Worm (Caenorhabditis elegans) whole organism, young adult: Measurements from ENCODE around the gene acr-12.

ENCODE experiments used
- K12H6.12 ChIP-seq: fragments of 200-800 bp; sonication (Bioruptor generic); optimal IDR thresholded peaks from 2 replicates; lab custom pipeline; 2018; ENCODE audit warnings: mild to moderate bottlenecking, missing genetic modification characterization, missing compliant biosample characterization
- ama-1 ChIP-seq, 3 experiments: fragments of 150-350 bp in 1 of 3; sonication (generic microtip) in 2 of 3; optimal IDR thresholded peaks; 2 replicates each; lab custom pipeline; 2014 to 2018; ENCODE audit warnings: missing biosample characterization in 2 of 3, missing genetic modification characterization in 2 of 3, missing genetic modification reagents in 2 of 3
- attf-3 ChIP-seq: fragments of 200-800 bp; sonication (Bioruptor generic); conservative IDR thresholded peaks from 2 replicates; pipeline ENCODE4 v1.3.6; 2022; ENCODE audit warnings: missing genetic modification reagents, missing genetic modification characterization, missing compliant biosample characterization
- attf-5 ChIP-seq: fragments of 200-800 bp; sonication (Bioruptor generic); optimal IDR thresholded peaks from 2 replicates; lab custom pipeline; 2018; ENCODE audit warnings: mild to moderate bottlenecking, missing genetic modification characterization, missing compliant biosample characterization
- hmg-20 ChIP-seq: fragments of 200-800 bp; sonication (Bioruptor generic); IDR thresholded peaks from 2 replicates; pipeline ENCODE4 v1.3.6; 2022; ENCODE audit warnings: missing genetic modification reagents, missing genetic modification characterization, missing compliant biosample characterization
- let-526 ChIP-seq: fragments of 200-800 bp; sonication (Bioruptor generic); IDR thresholded peaks from 2 replicates; pipeline ENCODE4 v1.3.6; 2022; ENCODE audit warnings: missing genetic modification reagents, missing genetic modification characterization, missing compliant biosample characterization
- nhr-90 ChIP-seq: sonication (generic microtip); optimal IDR thresholded peaks from 2 replicates; lab custom pipeline; 2016; ENCODE audit warnings: missing genotype, mild to moderate bottlenecking, missing genetic modification characterization, missing compliant biosample characterization
- tbp1 ChIP-seq: fragments of 200-800 bp; sonication (Bioruptor generic); optimal IDR thresholded peaks from 2 replicates; lab custom pipeline; 2018; ENCODE audit warnings: mild to moderate bottlenecking, missing genetic modification characterization, missing compliant biosample characterization
- unc-130 ChIP-seq: sonication (generic microtip); optimal IDR thresholded peaks from 2 replicates; lab custom pipeline; 2016; ENCODE audit warnings: missing genetic modification reagents, missing genetic modification characterization, missing compliant biosample characterization
- unc-62 ChIP-seq: fragments of 150-350 bp; optimal IDR thresholded peaks from 2 replicates; lab custom pipeline; 2014; ENCODE audit warnings: missing biosample characterization, missing genetic modification reagents, missing genetic modification characterization
- ztf-18 ChIP-seq: sonication (generic microtip); optimal IDR thresholded peaks from 2 replicates; lab custom pipeline; 2016; ENCODE audit warnings: missing genotype, mild to moderate bottlenecking, missing genetic modification characterization, missing compliant biosample characterization
- ztf-3 ChIP-seq: fragments of 200-800 bp; sonication (Bioruptor generic); optimal IDR thresholded peaks from 2 replicates; lab custom pipeline; 2018; ENCODE audit warnings: mild to moderate bottlenecking, missing genetic modification characterization, missing compliant biosample characterization
- ztf-6 ChIP-seq: fragments of 200-800 bp; sonication (Bioruptor generic); IDR thresholded peaks from 2 replicates; pipeline ENCODE4 v1.3.6; 2022; ENCODE audit warnings: missing genetic modification reagents, missing genetic modification characterization, missing compliant biosample characterization

DNA sequence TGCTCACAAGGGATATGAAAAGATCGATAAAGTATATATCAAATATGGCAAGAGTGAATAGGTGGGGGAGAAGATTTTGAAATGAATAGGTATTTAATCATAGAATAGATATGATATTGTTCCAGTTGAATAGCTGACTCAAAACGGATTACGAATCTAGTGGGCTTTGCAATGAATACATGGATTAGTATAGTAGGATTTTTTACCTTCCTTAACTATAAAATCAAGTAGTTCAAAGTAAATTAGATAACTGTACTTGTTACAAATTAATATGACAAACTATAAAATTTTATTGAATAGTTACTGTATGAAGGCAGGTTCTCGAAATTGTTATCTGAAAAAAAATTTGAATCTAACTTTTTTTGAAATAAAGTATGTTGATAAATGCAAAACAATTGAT is 18.2 kb downstream of the acr-12 start, which contains the start of gene odr-1:
- no peak for TF ChIP-seq attf-5
- TF ChIP-seq attf-3 (GFP tag; lab: Robert Waterston, UW): no peak
- no peak for TF ChIP-seq let-526
- no peak for TF ChIP-seq ztf-6 (GFP tag; lab: Robert Waterston, UW)
- no peak for TF ChIP-seq ama-1 (optimal IDR thresholded peaks at IDR 0.05; lab: Kevin White, UChicago)
- TF ChIP-seq ama-1 (GFP tag; optimal IDR thresholded peaks at IDR 0.05; lab: Kevin White, UChicago): no peak
- no peak for TF ChIP-seq unc-62 (GFP tag; lab: Kevin White, UChicago)
- TF ChIP-seq ztf-18: no peak
- no peak for TF ChIP-seq hmg-20 (GFP tag; lab: Robert Waterston, UW)
- no peak for TF ChIP-seq ztf-3
- TF ChIP-seq unc-130 (GFP tag; lab: Kevin White, UChicago): no peak
- no peak for TF ChIP-seq tbp1 (GFP tag; lab: Kevin White, UChicago)
- TF ChIP-seq nhr-90 (tag; lab: Kevin White, UChicago): no peak
- TF ChIP-seq K12H6.12 (tag; lab: Kevin White, UChicago): no peak
